Fruit fly (Drosophila melanogaster): ENCODE data around the gene Dop1R2.

The Dop1R2 gene

dm6 chr3R:29690539-29690852 lies 30.7 kb upstream of the Dop1R2 start (continued):
- no peak for TF ChIP-seq CG7368 (GFP tag; optimal IDR thresholded peaks at IDR 0.05)
- no peak for TF ChIP-seq CG11294 (GFP tag; IDR thresholded peaks at IDR 0.05)
- TF ChIP-seq eg (GFP tag; IDR thresholded peaks at IDR 0.05) = peak; percentile 44; the same call in 1 of the 3 replicates
- peak; percentile 31 for TF ChIP-seq lz (GFP tag; optimal IDR thresholded peaks at IDR 0.05)
- TF ChIP-seq CG11902 (GFP tag; optimal IDR thresholded peaks at IDR 0.05) = peak; percentile 32
- TF ChIP-seq CG3032 (tag; optimal IDR thresholded peaks at IDR 0.05) = peak; percentile 61
- no peak for TF ChIP-seq Sox102F (GFP tag; optimal IDR thresholded peaks at IDR 0.05)
- peak; percentile 62 for TF ChIP-seq CG10669 (GFP tag; optimal IDR thresholded peaks at IDR 0.05)
- no peak for TF ChIP-seq Hr38 (GFP tag; optimal IDR thresholded peaks at IDR 0.05)
- TF ChIP-seq svp (GFP tag) = peak; percentile 13
- no peak for TF ChIP-seq CG16779 (tag; optimal IDR thresholded peaks at IDR 0.05)
- TF ChIP-seq Eip93F (GFP tag; optimal IDR thresholded peaks at IDR 0.05) = no peak
- peak; percentile 61 for TF ChIP-seq CG3919 (GFP tag; optimal IDR thresholded peaks at IDR 0.05)
- peak; percentile 6 for TF ChIP-seq CG34406 (GFP tag; optimal IDR thresholded peaks at IDR 0.05)
- TF ChIP-seq CG11762 (GFP tag; optimal IDR thresholded peaks at IDR 0.05; ENCODE audit: insufficient read depth) = no peak
- TF ChIP-seq Eip78C (GFP tag) = peak; percentile 90
- TF ChIP-seq Sox15 (GFP tag; optimal IDR thresholded peaks at IDR 0.05) = peak; percentile 16
- TF ChIP-seq topi (GFP tag; optimal IDR thresholded peaks at IDR 0.05) = peak; percentile 44
- TF ChIP-seq dsx (GFP tag; optimal IDR thresholded peaks at IDR 0.05; ENCODE audit: poor library complexity, severe bottlenecking) = no peak
- TF ChIP-seq CG9139 (GFP tag; optimal IDR thresholded peaks at IDR 0.05) = no peak
- peak; percentile 6 for TF ChIP-seq CG6808 (GFP tag; optimal IDR thresholded peaks at IDR 0.05)
- peak; percentile 24 for TF ChIP-seq CG4318 (GFP tag; optimal IDR thresholded peaks at IDR 0.05)
- TF ChIP-seq spab (GFP tag; optimal IDR thresholded peaks at IDR 0.05) = peak; percentile 37
- peak; percentile 30 for TF ChIP-seq cyc (GFP tag; optimal IDR thresholded peaks at IDR 0.05)
- peak; percentile 35 for TF ChIP-seq acj6 (GFP tag; optimal IDR thresholded peaks at IDR 0.05)
- no peak for TF ChIP-seq vri (GFP tag; optimal IDR thresholded peaks at IDR 0.05)
- TF ChIP-seq Met (GFP tag; optimal IDR thresholded peaks at IDR 0.05) = peak; percentile 49
- peak; percentile 58 for TF ChIP-seq Hr4 (GFP tag; optimal IDR thresholded peaks at IDR 0.05)
- TF ChIP-seq Sox14 (GFP tag; optimal IDR thresholded peaks at IDR 0.05) = peak; percentile 49
- peak; percentile 54 for TF ChIP-seq achi (GFP tag; optimal IDR thresholded peaks at IDR 0.05)

dm6 chr3R:29689833-29690538 lies 30.2 kb upstream of the Dop1R2 start:
- no peak for TF ChIP-seq CG10669 (GFP tag; optimal IDR thresholded peaks at IDR 0.05)
- TF ChIP-seq eg (GFP tag; IDR thresholded peaks at IDR 0.05) = no peak
- TF ChIP-seq fkh (GFP tag; optimal IDR thresholded peaks at IDR 0.05) = peak; percentile 5
- no peak for TF ChIP-seq topi (GFP tag; optimal IDR thresholded peaks at IDR 0.05)
- no peak for TF ChIP-seq acj6 (GFP tag; optimal IDR thresholded peaks at IDR 0.05)
- peak; percentile 12 for TF ChIP-seq CG32006 (GFP tag; optimal IDR thresholded peaks at IDR 0.05)
- TF ChIP-seq Eip78C (GFP tag) = peak; percentile 52
- TF ChIP-seq dsx (GFP tag; optimal IDR thresholded peaks at IDR 0.05; ENCODE audit: poor library complexity, severe bottlenecking) = peak; percentile 38
- TF ChIP-seq svp (GFP tag) = peak; percentile 78
- no peak for TF ChIP-seq ss (GFP tag; optimal IDR thresholded peaks at IDR 0.05)

- TF ChIP-seq Hr4 (GFP tag; optimal IDR thresholded peaks at IDR 0.05) (no peak), eg (GFP tag; IDR thresholded peaks at IDR 0.05) (no peak), CG16779 (tag; optimal IDR thresholded peaks at IDR 0.05) (no peak), dac (GFP tag; optimal IDR thresholded peaks at IDR 0.05) (no peak), CG6854 (GFP tag; optimal IDR thresholded peaks at IDR 0.05) (no peak), Ets21C (GFP tag; optimal IDR thresholded peaks at IDR 0.05) (no peak), ss (GFP tag; optimal IDR thresholded peaks at IDR 0.05) (no peak), CG15336 (GFP tag; IDR thresholded peaks at IDR 0.05) (no peak)
These were observed 29.4 kb upstream of the Dop1R2 start, which contains the start of gene Obp99c for dm6 chr3R:29689211-29689610. TSS of gene Obp99c (minus strand) at chr3R:29689311.
